Worm (Caenorhabditis elegans): ENCODE data around the gene ocr-3.
A peak's percentile ranks its signal among the peaks of the same experiment; 100 is the strongest.

Gene ocr-3

DNA sequence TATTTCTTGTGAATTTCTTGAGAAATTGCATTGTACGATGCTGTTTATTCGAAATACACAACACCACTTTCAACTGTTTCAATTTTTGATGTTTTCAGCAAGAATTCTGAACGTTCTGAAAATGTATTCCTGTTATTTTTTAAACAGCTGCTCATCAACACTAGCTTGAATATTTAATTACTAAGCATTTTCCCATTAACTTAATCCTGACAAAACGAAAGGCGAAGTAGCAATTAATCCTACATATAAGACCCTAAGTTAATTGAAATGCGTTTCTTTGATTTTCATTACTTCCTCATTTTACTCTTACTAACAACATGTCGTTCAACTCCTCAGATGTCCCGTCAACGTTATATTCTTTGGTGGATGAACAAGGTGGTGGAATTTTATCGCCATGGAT is at the start of gene ocr-3:
Gene ocr-3, plus strand, starts transcription at position 301 of the 400 bp plus-strand sequence.
- no peak for TF ChIP-seq zip-8 (tag; optimal IDR thresholded peaks at IDR 0.05)
- TF ChIP-seq lin-13 (tag; optimal IDR thresholded peaks at IDR 0.05) = no peak
- no peak for TF ChIP-seq mab-5 (tag; optimal IDR thresholded peaks at IDR 0.05)
- no peak for TF ChIP-seq flh-1 (GFP tag; optimal IDR thresholded peaks at IDR 0.05)
- no peak for TF ChIP-seq tbx-8 (GFP tag; optimal IDR thresholded peaks at IDR 0.05)

DNA sequence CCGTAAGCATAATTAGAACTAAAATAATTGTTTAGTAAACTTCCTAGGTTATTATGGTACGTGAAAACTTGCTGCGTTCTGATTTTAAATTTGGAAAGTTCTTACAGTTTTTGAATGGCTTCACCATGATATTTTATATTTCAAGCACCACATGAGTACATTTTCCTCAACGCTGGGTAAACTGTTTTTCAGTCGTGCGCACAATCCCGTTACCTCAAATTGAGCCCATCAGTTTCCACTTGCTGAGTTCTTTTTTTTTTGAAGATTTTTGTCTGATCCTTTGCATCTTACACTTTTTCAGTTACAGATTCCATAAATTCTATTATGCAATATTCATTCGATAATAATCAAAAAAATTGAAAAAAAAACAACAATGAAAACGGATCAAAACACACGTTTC is 48.0 kb upstream of the ocr-3 start:
- TF ChIP-seq nhr-28 (tag; optimal IDR thresholded peaks at IDR 0.05) (no peak), elt-3 (tag; optimal IDR thresholded peaks at IDR 0.05) (no peak), zip-8 (tag; optimal IDR thresholded peaks at IDR 0.05) (no peak), ces-1 (GFP tag; optimal IDR thresholded peaks at IDR 0.05) (no peak), mab-5 (tag; optimal IDR thresholded peaks at IDR 0.05) (no peak), lsy-2 (tag; optimal IDR thresholded peaks at IDR 0.05) (no peak), ceh-43 (GFP tag; optimal IDR thresholded peaks at IDR 0.05) (no peak), pha-4 (tag; optimal IDR thresholded peaks at IDR 0.05) (no peak), M03D4.4 (tag; optimal IDR thresholded peaks at IDR 0.05) (no peak), lin-32 (GFP tag; optimal IDR thresholded peaks at IDR 0.05) (no peak), unc-39 (tag; optimal IDR thresholded peaks at IDR 0.05) (no peak), blmp-1 (tag; optimal IDR thresholded peaks at IDR 0.05) (no peak), ceh-39 (tag; optimal IDR thresholded peaks at IDR 0.05) (no peak)

DNA sequence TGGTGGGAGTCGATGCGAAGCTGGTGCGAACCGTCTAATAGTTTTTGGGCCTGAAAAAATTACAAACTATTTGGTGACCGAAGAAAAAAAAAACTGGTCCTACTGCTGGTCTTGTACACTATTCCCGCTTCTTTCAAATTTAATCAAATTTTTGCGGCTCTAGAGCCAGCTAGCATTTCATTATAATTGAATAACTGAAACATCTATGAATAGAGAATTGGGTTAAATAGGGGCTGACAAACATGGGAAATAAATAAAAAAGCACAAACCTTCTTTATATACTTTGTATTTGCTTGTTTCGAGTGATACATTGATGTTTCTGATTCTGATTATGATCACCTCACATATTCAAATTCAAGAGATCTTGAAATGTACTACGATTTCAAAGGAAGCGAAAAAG is 43.4 kb upstream of the ocr-3 start:
- TF ChIP-seq ces-1 (GFP tag; optimal IDR thresholded peaks at IDR 0.05) = peak; percentile 85
- no peak for TF ChIP-seq elt-3 (tag; optimal IDR thresholded peaks at IDR 0.05)

DNA sequence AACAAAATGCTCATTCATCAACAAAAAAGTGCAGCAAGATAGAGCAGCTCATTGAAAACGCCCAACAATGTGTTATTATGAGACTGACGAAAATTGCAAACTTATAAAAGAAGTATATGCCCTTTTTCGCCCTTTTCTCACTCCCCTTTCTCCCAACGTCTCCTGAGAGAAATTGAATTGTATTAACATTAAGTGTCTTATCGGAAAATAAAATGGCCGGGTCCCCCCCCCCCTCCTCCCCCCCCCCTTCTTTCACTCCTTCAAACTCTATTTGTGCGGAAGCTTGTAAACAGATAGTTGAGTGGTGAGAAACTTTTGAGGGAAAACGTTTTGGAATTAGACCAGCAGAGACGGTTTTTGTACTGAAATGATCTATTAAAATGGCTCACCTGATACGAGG is 41.8 kb upstream of the ocr-3 start:
- TF ChIP-seq ces-1 (GFP tag; optimal IDR thresholded peaks at IDR 0.05) (peak; percentile 88), mab-5 (tag; optimal IDR thresholded peaks at IDR 0.05) (no peak)

DNA sequence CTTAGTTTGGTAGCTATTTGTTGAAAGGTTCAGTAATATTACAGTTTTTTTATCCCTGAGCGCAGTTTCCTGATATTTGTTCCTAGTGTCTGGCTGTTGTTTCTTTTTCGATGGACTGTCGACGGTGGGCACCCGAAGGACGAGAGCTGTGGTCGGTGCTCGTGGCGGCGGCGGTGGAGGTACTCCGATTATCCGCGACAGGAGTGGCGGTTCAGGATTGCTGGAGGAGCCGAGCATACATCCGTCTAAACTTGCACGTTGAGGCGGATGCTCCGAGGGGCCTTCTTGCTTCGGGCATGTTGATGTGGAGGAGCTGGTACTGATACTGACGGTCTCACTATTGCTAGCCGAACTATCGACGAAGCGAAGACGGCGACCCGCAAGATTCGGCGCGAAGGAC is 41.2 kb upstream of the ocr-3 start:
- TF ChIP-seq sem-2 (GFP tag; optimal IDR thresholded peaks at IDR 0.05) (no peak), tbx-8 (GFP tag; optimal IDR thresholded peaks at IDR 0.05) (no peak), unc-120 (tag; optimal IDR thresholded peaks at IDR 0.05; ENCODE audit: poor library complexity, severe bottlenecking) (no peak), pha-4 (tag; optimal IDR thresholded peaks at IDR 0.05) (no peak)

DNA sequence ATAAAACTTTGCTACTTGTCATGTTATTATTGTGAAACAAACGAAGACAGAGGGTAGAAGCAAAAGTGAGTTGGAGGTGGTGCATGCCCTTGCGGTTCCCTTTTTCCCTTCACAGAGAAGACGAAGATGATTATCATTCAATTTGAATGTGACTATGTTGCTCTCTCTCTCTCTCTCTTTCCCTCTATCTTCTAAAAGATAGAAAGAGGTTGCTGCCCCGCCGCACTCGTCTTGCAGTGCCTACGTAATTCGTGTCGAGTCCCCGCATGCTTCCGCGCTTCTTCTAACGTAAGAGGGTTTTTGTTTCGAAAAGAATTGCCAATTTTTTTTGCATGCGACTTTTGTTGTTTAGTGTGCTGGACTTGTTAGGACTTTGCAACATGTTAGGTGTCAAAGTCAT is 40.3 kb upstream of the ocr-3 start:
- no peak for TF ChIP-seq sem-2 (GFP tag; optimal IDR thresholded peaks at IDR 0.05)
- no peak for TF ChIP-seq pha-4 (tag; optimal IDR thresholded peaks at IDR 0.05)
- no peak for TF ChIP-seq lin-32 (GFP tag; optimal IDR thresholded peaks at IDR 0.05)
- peak; percentile 80 for TF ChIP-seq ces-1 (GFP tag; optimal IDR thresholded peaks at IDR 0.05)

DNA sequence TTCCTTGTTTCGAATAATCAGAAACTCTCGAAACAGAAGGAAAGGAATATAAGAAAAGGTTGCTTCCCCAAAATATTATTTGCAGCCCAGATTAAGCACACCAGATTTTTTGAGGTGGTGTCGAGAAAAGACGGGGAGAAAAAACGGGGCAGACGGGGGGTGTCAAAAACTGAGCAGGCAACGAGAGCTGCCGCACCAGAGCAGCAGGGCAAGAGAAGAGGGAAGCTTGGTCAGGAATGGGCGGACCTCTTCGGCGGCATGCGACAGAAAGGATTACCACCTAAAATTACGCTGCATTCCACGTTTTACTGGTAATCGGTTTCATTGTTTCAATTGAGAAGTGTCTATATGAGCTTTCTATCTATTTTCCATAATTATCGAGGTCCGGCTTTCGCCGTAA is 36.5 kb upstream of the ocr-3 start:
- TF ChIP-seq flh-1 (GFP tag; optimal IDR thresholded peaks at IDR 0.05) (no peak), unc-62 (GFP tag; optimal IDR thresholded peaks at IDR 0.05) (no peak), nhr-237 (tag; optimal IDR thresholded peaks at IDR 0.05) (no peak), elt-1 (tag; optimal IDR thresholded peaks at IDR 0.05; ENCODE audit: borderline replicate concordance, insufficient read depth) (no peak), ztf-11 (tag; optimal IDR thresholded peaks at IDR 0.05) (no peak), sptf-1 (tag; optimal IDR thresholded peaks at IDR 0.05) (no peak), sem-2 (GFP tag; optimal IDR thresholded peaks at IDR 0.05) (no peak), cnd-1 (tag; optimal IDR thresholded peaks at IDR 0.05) (no peak), nhr-28 (tag; optimal IDR thresholded peaks at IDR 0.05) (no peak), lin-32 (GFP tag; optimal IDR thresholded peaks at IDR 0.05) (no peak), ham-2 (GFP tag; optimal IDR thresholded peaks at IDR 0.05) (no peak), ceh-83 (GFP tag; optimal IDR thresholded peaks at IDR 0.05) (no peak), bed-3 (GFP tag; optimal IDR thresholded peaks at IDR 0.05) (no peak), lin-13 (tag; optimal IDR thresholded peaks at IDR 0.05) (no peak), drap-1 (GFP tag; optimal IDR thresholded peaks at IDR 0.05) (no peak), unc-120 (tag; optimal IDR thresholded peaks at IDR 0.05; ENCODE audit: poor library complexity, severe bottlenecking) (no peak), mep-1 (tag; optimal IDR thresholded peaks at IDR 0.05) (no peak), ces-1 (GFP tag; optimal IDR thresholded peaks at IDR 0.05) (no peak), snpc-4 (tag; optimal IDR thresholded peaks at IDR 0.05) (no peak), mls-2 (tag; optimal IDR thresholded peaks at IDR 0.05) (no peak)

Data from whole organism, mixed stage, embryonic.